Worm (Caenorhabditis elegans): ENCODE measurements around the gene Y54F10BM.9.
A peak's percentile ranks its signal among the peaks of the same experiment; 100 is the strongest.

The Y54F10BM.9 gene

ce11 chrIII:2304867-2305266 lies at the start of gene Y54F10BM.9:
Y54F10BM.9 (minus strand) TSS chrIII:2304927.
- TF ChIP-seq dmd-6 (GFP tag; IDR thresholded peaks at IDR 0.05): 0 out of 2 replicates have a peak, but pooled peaks have one; percentile 11
- TF ChIP-seq rbr-2 (tag; optimal IDR thresholded peaks at IDR 0.05): peak; percentile 4
- TF ChIP-seq duxl-1 (tag; optimal IDR thresholded peaks at IDR 0.05; ENCODE audit: poor library complexity): peak; percentile 55
- TF ChIP-seq mep-1 (tag; optimal IDR thresholded peaks at IDR 0.05): peak; percentile 35
- TF ChIP-seq dpl-1 (GFP tag; optimal IDR thresholded peaks at IDR 0.05): peak; percentile 29
- TF ChIP-seq mxl-3 (GFP tag; optimal IDR thresholded peaks at IDR 0.05): peak; percentile 20
- peak in 1 of 2 experiments; percentile 52 for TF ChIP-seq unc-62 (GFP tag; optimal IDR thresholded peaks at IDR 0.05 in 1 of 2)
- no peak for TF ChIP-seq unc-62 (tag; optimal IDR thresholded peaks at IDR 0.05)
- no peak for TF ChIP-seq spr-3 (GFP tag; optimal IDR thresholded peaks at IDR 0.05)
- TF ChIP-seq fkh-10 (GFP tag; optimal IDR thresholded peaks at IDR 0.05): no peak
- TF ChIP-seq cey-2 (tag; optimal IDR thresholded peaks at IDR 0.05; ENCODE audit: borderline replicate concordance, insufficient read depth): no peak
- TF ChIP-seq lin-38 (GFP tag; IDR thresholded peaks at IDR 0.05): peak; percentile 21; the same call in 1 of the 2 replicates
- peak; percentile 54 for TF ChIP-seq hlh-11 (tag; optimal IDR thresholded peaks at IDR 0.05)
- TF ChIP-seq lin-13 (GFP tag; optimal IDR thresholded peaks at IDR 0.05): no peak
- TF ChIP-seq set-16 (GFP tag; IDR thresholded peaks at IDR 0.05): 0 out of 2 replicates have a peak, but pooled peaks have one; percentile 25
- TF ChIP-seq lsy-2 (tag; optimal IDR thresholded peaks at IDR 0.05): peak in 1 of 2 experiments; percentile 25
- TF ChIP-seq hmg-1.1 (GFP tag; IDR thresholded peaks at IDR 0.05): peak; percentile 14; the same call in 1 of the 2 replicates
- peak; percentile 34 for TF ChIP-seq mes-2 (tag; optimal IDR thresholded peaks at IDR 0.05; ENCODE audit: poor library complexity, severe bottlenecking)

DNA sequence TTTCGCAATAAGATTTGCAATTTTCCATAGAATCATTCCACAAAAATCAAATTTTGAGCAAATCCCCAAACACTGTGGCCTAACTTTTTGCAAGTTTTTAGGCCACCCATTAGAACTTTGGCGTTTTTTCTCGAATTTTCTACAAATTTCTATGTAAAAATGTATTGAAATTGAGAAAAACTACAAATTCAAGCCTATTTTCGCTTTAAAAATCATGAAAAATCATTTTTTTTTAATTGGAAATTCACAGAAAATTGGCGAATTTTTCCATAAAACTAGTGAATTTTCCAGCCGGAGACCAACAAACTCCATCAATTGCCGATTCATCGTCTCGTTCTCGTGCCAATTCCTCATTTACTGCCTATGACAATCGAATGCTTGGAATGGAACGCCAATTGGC lies 45.2 kb upstream of the Y54F10BM.9 start:
- TF ChIP-seq F10B5.3 (tag; optimal IDR thresholded peaks at IDR 0.05) (no peak), Y5F2A.4 (GFP tag; optimal IDR thresholded peaks at IDR 0.05) (no peak), zfp-2 (tag; optimal IDR thresholded peaks at IDR 0.05) (no peak), ceh-44 (GFP tag; IDR thresholded peaks at IDR 0.05) (no peak), php-3 (GFP tag; IDR thresholded peaks at IDR 0.05) (no peak), T26A8.4 (GFP tag; IDR thresholded peaks at IDR 0.05) (no peak), nhr-111 (GFP tag; optimal IDR thresholded peaks at IDR 0.05) (no peak), nhr-11 (tag; optimal IDR thresholded peaks at IDR 0.05) (no peak), ztf-11 (tag; optimal IDR thresholded peaks at IDR 0.05) (no peak), sdz-12 (GFP tag; optimal IDR thresholded peaks at IDR 0.05) (no peak)

DNA sequence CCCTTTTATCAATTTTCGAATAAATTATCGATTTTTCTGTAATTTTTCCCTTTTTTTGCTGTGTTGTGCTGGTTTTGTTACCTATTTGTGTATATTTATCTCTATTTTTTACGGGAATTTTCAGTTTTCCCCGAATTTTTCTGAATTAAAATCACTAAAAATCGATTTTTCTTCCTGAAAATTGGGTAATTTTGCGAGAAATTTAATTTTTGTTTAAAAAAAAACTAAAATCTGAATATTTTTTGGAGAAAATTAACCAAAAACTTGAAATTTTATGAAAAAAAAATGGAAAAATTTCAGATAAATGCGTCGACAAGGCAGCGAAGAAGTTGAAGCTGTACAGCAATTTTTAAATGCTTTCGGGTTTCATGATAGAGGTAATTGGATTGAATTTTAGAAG lies 42.6 kb upstream of the Y54F10BM.9 start, which contains the start of gene gip-1:
gip-1 (plus strand) TSS at position 301 of the 400 bp plus-strand sequence.
- TF ChIP-seq lin-15B (tag; optimal IDR thresholded peaks at IDR 0.05) (no peak), duxl-1 (tag; optimal IDR thresholded peaks at IDR 0.05; ENCODE audit: poor library complexity) (no peak), madf-9 (GFP tag; conservative IDR thresholded peaks at IDR 0.05) (no peak), fkh-10 (GFP tag; optimal IDR thresholded peaks at IDR 0.05) (no peak), gei-8 (GFP tag; optimal IDR thresholded peaks at IDR 0.05) (no peak)

ce11 chrIII:2343273-2343672 lies 38.5 kb upstream of the Y54F10BM.9 start, which contains the start of gene phf-5:
phf-5 (plus strand) TSS chrIII:2343573.
- no peak for TF ChIP-seq fos-1 (tag; optimal IDR thresholded peaks at IDR 0.05)
- no peak for TF ChIP-seq zag-1 (tag; optimal IDR thresholded peaks at IDR 0.05)
- TF ChIP-seq hmg-1.1 (GFP tag; IDR thresholded peaks at IDR 0.05): no peak
- TF ChIP-seq dpl-1 (GFP tag; optimal IDR thresholded peaks at IDR 0.05): no peak
- no peak for TF ChIP-seq nhr-28 (tag; optimal IDR thresholded peaks at IDR 0.05)
- TF ChIP-seq mdt-29 (GFP tag; IDR thresholded peaks at IDR 0.05): no peak
- no peak for TF ChIP-seq php-3 (GFP tag; IDR thresholded peaks at IDR 0.05)
- no peak for TF ChIP-seq daf-12 (tag; optimal IDR thresholded peaks at IDR 0.05)
- TF ChIP-seq dve-1 (tag; optimal IDR thresholded peaks at IDR 0.05; ENCODE audit: insufficient read depth): no peak
- TF ChIP-seq unc-130 (GFP tag; optimal IDR thresholded peaks at IDR 0.05): no peak
- no peak for TF ChIP-seq lin-15B (tag; optimal IDR thresholded peaks at IDR 0.05)

All from whole organism, L4 larva.